Worm (Caenorhabditis elegans) whole organism, L4 larva: Measurements from ENCODE around the gene Y57A10C.10.

Experiments
- ama-1 ChIP-seq: fragments of 150-350 bp; optimal IDR thresholded peaks from 2 replicates; lab custom pipeline; 2014; ENCODE audit warnings: inconsistent platforms, mixed read lengths
- ceh-28 ChIP-seq: fragments of 150-350 bp; optimal IDR thresholded peaks from 2 replicates; lab custom pipeline; 2014; ENCODE audit warnings: missing biosample characterization, missing genetic modification reagents, missing genetic modification characterization
- ceh-62 ChIP-seq: sonication (generic microtip); optimal IDR thresholded peaks from 2 replicates; lab custom pipeline; 2017; ENCODE audit warnings: missing biosample characterization, missing genetic modification characterization
- ceh-82 ChIP-seq: sonication (generic microtip); optimal IDR thresholded peaks from 2 replicates; lab custom pipeline; 2017; ENCODE audit warnings: missing biosample characterization, missing genetic modification characterization
- dmd-6 ChIP-seq: fragments of 200-800 bp; sonication (Bioruptor generic); IDR thresholded peaks from 2 replicates; pipeline ENCODE4 v1.3.6; 2022; ENCODE audit warnings: missing genetic modification reagents, missing genetic modification characterization, missing compliant biosample characterization
- hif-1 ChIP-seq, 2 experiments: sonication (generic microtip); optimal IDR thresholded peaks; 2 replicates each; lab custom pipeline; 2016 to 2017; ENCODE audit warnings: missing compliant biosample characterization in 2 of 2, missing genetic modification characterization in 2 of 2, missing genetic modification reagents in 2 of 2, missing genotype in 2 of 2, mild to moderate bottlenecking in 1 of 2
- mdl-1 ChIP-seq, 2 experiments: fragments of 150-350 bp in 1 of 2; sonication (generic microtip) in 1 of 2; optimal IDR thresholded peaks; 2 replicates each; lab custom pipeline; 2014 to 2017; ENCODE audit warnings: missing biosample characterization in 2 of 2, missing genetic modification characterization in 2 of 2
- nhr-25 ChIP-seq: sonication (generic microtip); optimal IDR thresholded peaks from 2 replicates; lab custom pipeline; 2017; ENCODE audit warnings: missing genetic modification characterization, mild to moderate bottlenecking, missing compliant biosample characterization, antibody characterized with exemption, moderate library complexity, borderline replicate concordance; ENCODE audit not compliant: insufficient read depth
- nhr-77 ChIP-seq: fragments of 150-350 bp; optimal IDR thresholded peaks from 2 replicates; lab custom pipeline; 2014; ENCODE audit warnings: missing biosample characterization, missing genetic modification characterization
- pha-4 ChIP-seq, 2 experiments: fragments of 150-350 bp in 1 of 2; fragments of 200-800 bp in 1 of 2; sonication (Bioruptor generic) in 1 of 2; IDR thresholded peaks in 1 of 2; optimal IDR thresholded peaks in 1 of 2; 2 replicates each; pipeline versions ENCODE4 v1.3.6 to Lab custom; 2014 to 2022; ENCODE audit warnings: missing genetic modification characterization in 2 of 2, missing genetic modification reagents in 2 of 2, missing biosample characterization in 1 of 2, missing compliant biosample characterization in 1 of 2
- snpc-4 ChIP-seq: fragments of 150-350 bp; optimal IDR thresholded peaks from 2 replicates; lab custom pipeline; 2014; ENCODE audit warnings: missing biosample characterization, missing genetic modification characterization
- ztf-11 ChIP-seq: fragments of 150-350 bp; optimal IDR thresholded peaks from 2 replicates; lab custom pipeline; 2014; ENCODE audit warnings: missing biosample characterization, missing genetic modification characterization

DNA sequence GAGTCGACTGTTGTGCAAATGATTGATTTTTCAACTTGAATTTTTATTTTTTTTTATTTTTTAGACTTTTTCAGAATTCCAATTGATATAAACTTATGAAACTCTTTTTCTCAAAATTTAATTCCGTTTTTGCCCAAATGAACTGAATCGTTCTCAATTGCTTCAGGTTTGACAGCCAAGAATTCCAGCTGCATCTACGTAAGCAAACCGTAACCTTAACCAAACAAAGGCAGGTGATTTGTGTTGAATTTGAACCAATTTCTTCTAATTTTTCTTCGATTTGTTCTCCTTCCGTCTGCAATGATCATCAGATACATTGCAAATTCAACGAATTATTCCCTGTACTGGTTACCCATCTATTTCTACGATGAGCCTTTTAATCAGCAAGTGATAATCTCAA is 8.8 kb upstream of the Y57A10C.10 start, which contains the start of gene sre-34:
- TF ChIP-seq pha-4 (GFP tag; IDR thresholded peaks at IDR 0.05; lab: Robert Waterston, UW) = no peak
- TF ChIP-seq pha-4 (tag; optimal IDR thresholded peaks at IDR 0.05; lab: Kevin White, UChicago) = no peak
- no peak for TF ChIP-seq mdl-1 (tag; optimal IDR thresholded peaks at IDR 0.05; lab: Kevin White, UChicago)
- TF ChIP-seq nhr-77 (tag; lab: Kevin White, UChicago) = no peak
- TF ChIP-seq ceh-62 (tag; lab: Kevin White, UChicago) = no peak
- TF ChIP-seq ceh-82 = no peak
- TF ChIP-seq ztf-11 (tag; lab: Kevin White, UChicago) = no peak
- no peak for TF ChIP-seq hif-1 (tag; optimal IDR thresholded peaks at IDR 0.05; lab: Kevin White, UChicago)
- no peak for TF ChIP-seq ama-1 (lab: Kevin White, UChicago)
- no peak for TF ChIP-seq dmd-6 (GFP tag; lab: Robert Waterston, UW)
- no peak for TF ChIP-seq snpc-4 (tag; lab: Kevin White, UChicago)
- no peak for TF ChIP-seq nhr-25 (tag; lab: Kevin White, UChicago)
- TF ChIP-seq ceh-28 (tag; lab: Kevin White, UChicago) = no peak
